Worm (Caenorhabditis elegans) whole organism, L4/young adult: ENCODE results near the gene C35D10.12.

ENCODE experiments used
- W03F9.2 ChIP-seq: fragments of 150-350 bp; optimal IDR thresholded peaks from 2 replicates; lab custom pipeline; 2014; ENCODE audit warnings: missing biosample characterization, missing genetic modification characterization
- dao-5 ChIP-seq: sonication (generic microtip); optimal IDR thresholded peaks from 2 replicates; lab custom pipeline; 2016; ENCODE audit warnings: missing genotype, missing genetic modification characterization, moderate library complexity, missing compliant biosample characterization
- him-1 ChIP-seq: sonication (generic microtip); optimal IDR thresholded peaks from 2 replicates; lab custom pipeline; 2016; ENCODE audit warnings: missing genotype, missing genetic modification reagents, missing genetic modification characterization, missing compliant biosample characterization

DNA sequence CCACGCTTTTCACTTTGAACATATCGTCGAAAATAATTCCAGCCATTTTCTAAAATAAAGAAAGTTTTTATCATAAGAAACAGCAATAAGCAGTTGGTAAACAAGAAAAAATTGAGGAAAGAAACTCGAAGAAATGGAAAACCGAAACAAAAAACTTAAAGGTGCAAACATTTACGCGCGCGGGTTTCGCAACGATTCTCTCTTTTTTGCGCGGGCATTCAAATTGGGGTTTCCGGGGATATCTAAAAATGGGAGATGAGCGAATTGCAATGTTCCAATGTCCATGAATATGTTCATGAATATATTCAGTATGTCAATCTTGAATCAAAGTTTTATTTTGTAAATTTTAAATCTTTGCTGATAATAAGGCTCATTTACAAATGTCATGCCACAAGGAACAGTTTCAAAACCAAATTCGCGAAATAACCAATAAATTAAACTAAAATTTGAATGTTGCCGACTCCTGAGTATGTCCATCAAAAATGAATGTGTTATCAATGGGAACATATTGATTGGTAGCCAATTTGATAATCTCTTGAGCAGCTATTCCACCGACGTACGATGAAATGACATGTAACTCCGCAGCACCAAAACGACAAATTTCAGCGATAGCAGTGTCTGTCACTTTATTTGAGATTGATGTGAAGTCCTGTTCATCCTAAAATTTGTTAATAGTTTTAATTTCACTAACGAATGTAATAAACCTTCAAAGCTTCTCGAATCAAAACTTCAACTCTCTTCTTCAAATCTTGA, 43.6 kb upstream of the C35D10.12 start, which contains the start of gene rpb-8:
- TF ChIP-seq him-1 (tag; lab: Kevin White, UChicago) = no peak
- TF ChIP-seq dao-5 (tag; lab: Kevin White, UChicago) = no peak
- TF ChIP-seq W03F9.2 (tag; lab: Kevin White, UChicago) = peak; percentile 60
